Worm (Caenorhabditis elegans) whole organism, midembryonic: Measurements from ENCODE around the gene clec-261.

Experiments used
- flt-1 ChIP-seq: fragments of 200-800 bp; sonication (Bioruptor generic); IDR thresholded peaks from 2 replicates; pipeline ENCODE4 v1.3.6; 2022; ENCODE audit warnings: missing genetic modification characterization, missing compliant biosample characterization
- klf-2 ChIP-seq: fragments of 200-800 bp; sonication (Bioruptor generic); conservative IDR thresholded peaks from 2 replicates; pipeline ENCODE4 v1.3.6; 2022; ENCODE audit warnings: missing genetic modification reagents, missing genetic modification characterization, missing compliant biosample characterization
- med-1 ChIP-seq: sonication (generic microtip); optimal IDR thresholded peaks from 2 replicates; lab custom pipeline; 2017; ENCODE audit warnings: missing genetic modification characterization, mild to moderate bottlenecking, missing compliant biosample characterization, antibody characterized with exemption, missing genetic modification reagents; ENCODE audit not compliant: insufficient read depth
- tab-1 ChIP-seq: fragments of 200-800 bp; sonication (Bioruptor generic); IDR thresholded peaks from 2 replicates; pipeline ENCODE4 v1.3.6; 2022; ENCODE audit warnings: missing genetic modification characterization, missing compliant biosample characterization
- ztf-29 ChIP-seq: fragments of 200-800 bp; sonication (Bioruptor generic); IDR thresholded peaks from 2 replicates; pipeline ENCODE4 v1.3.6; 2022; ENCODE audit warnings: missing genetic modification reagents, missing genetic modification characterization, missing compliant biosample characterization

DNA sequence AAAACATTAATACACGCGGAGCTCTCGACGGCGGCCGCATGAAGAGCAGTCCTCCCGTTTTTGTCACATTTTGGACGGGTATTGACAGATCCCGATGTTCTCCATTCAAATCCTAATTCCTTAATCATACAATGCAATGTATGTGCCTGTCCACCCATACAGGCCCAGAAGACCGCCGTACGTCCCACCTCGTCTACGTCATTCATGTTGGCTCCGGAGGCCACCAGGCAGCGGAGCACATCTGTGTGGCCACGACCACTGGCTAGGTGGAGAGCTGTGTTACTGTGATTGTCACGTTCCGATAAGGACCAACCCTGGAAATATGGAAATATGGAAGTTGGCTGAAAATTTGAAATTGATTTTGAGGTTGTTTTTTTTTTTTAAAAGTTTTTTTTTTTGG lies 11.5 kb downstream of the clec-261 start:
- no peak for TF ChIP-seq tab-1 (GFP tag; lab: Robert Waterston, UW)
- TF ChIP-seq flt-1 (GFP tag; lab: Robert Waterston, UW): no peak
- no peak for TF ChIP-seq ztf-29
- no peak for TF ChIP-seq med-1
- no peak for TF ChIP-seq klf-2
